Worm (Caenorhabditis elegans) whole organism, L3 larva: Measurements from ENCODE around the gene nhr-93.
A peak's percentile ranks its signal among the peaks of the same experiment; 100 is the strongest.

ENCODE experiments used
- ZK546.5 ChIP-seq: sonication (generic microtip); optimal IDR thresholded peaks from 2 replicates; lab custom pipeline; 2017; ENCODE audit warnings: missing biosample characterization, missing genetic modification characterization
- ama-1 ChIP-seq: fragments of 150-350 bp; optimal IDR thresholded peaks from 2 replicates; lab custom pipeline; 2018
- ceh-16 ChIP-seq: sonication (generic microtip); optimal IDR thresholded peaks from 2 replicates; lab custom pipeline; 2017; ENCODE audit warnings: missing biosample characterization, missing genetic modification characterization
- ceh-28 ChIP-seq: fragments of 150-350 bp; optimal IDR thresholded peaks from 2 replicates; lab custom pipeline; 2014; ENCODE audit warnings: missing biosample characterization, missing genetic modification reagents, missing genetic modification characterization
- ceh-82 ChIP-seq: fragments of 150-350 bp; optimal IDR thresholded peaks from 2 replicates; lab custom pipeline; 2014; ENCODE audit warnings: missing biosample characterization, missing genetic modification characterization
- ceh-9 ChIP-seq: sonication (generic microtip); optimal IDR thresholded peaks from 2 replicates; lab custom pipeline; 2018; ENCODE audit warnings: missing biosample characterization, missing genetic modification characterization
- egl-27 ChIP-seq: sonication (generic microtip); optimal IDR thresholded peaks from 4 replicates; lab custom pipeline; 2017; ENCODE audit warnings: missing biosample characterization, missing genetic modification reagents, missing genetic modification characterization
- elt-1 ChIP-seq: fragments of 150-350 bp; optimal IDR thresholded peaks from 2 replicates; lab custom pipeline; 2014; ENCODE audit warnings: missing biosample characterization, missing genetic modification characterization
- elt-2 ChIP-seq: sonication (generic microtip); optimal IDR thresholded peaks from 2 replicates; lab custom pipeline; 2016; ENCODE audit warnings: missing genetic modification reagents, mild to moderate bottlenecking, missing genetic modification characterization, missing compliant biosample characterization
- elt-3 ChIP-seq, 3 experiments: fragments of 150-350 bp in 1 of 3; sonication (generic microtip) in 2 of 3; optimal IDR thresholded peaks; 2 replicates in 2 of 3; 4 replicates in 1 of 3; lab custom pipeline; 2014 to 2017; ENCODE audit warnings: missing biosample characterization in 3 of 3, missing genetic modification characterization in 3 of 3
- eor-1 ChIP-seq, 2 experiments: fragments of 150-350 bp; optimal IDR thresholded peaks; 2 replicates each; lab custom pipeline; 2014 to 2018; ENCODE audit warnings: missing biosample characterization in 2 of 2, missing genetic modification characterization in 2 of 2
- fkh-10 ChIP-seq: sonication (generic microtip); optimal IDR thresholded peaks from 2 replicates; lab custom pipeline; 2017; ENCODE audit warnings: missing biosample characterization, missing genetic modification reagents, missing genetic modification characterization
- fos-1 ChIP-seq: fragments of 150-350 bp; optimal IDR thresholded peaks from 2 replicates; lab custom pipeline; 2014; ENCODE audit warnings: missing biosample characterization, missing genetic modification characterization
- hmg-11 ChIP-seq: sonication (generic microtip); optimal IDR thresholded peaks from 2 replicates; lab custom pipeline; 2016; ENCODE audit warnings: missing genetic modification characterization, missing compliant biosample characterization
- jun-1 ChIP-seq: fragments of 150-350 bp; optimal IDR thresholded peaks from 2 replicates; lab custom pipeline; 2014; ENCODE audit warnings: missing biosample characterization, missing genetic modification reagents, missing genetic modification characterization
- lin-15B ChIP-seq: fragments of 150-350 bp; optimal IDR thresholded peaks from 2 replicates; lab custom pipeline; 2014; ENCODE audit warnings: missing biosample characterization, missing genetic modification characterization
- lin-39 ChIP-seq: fragments of 150-350 bp; optimal IDR thresholded peaks from 2 replicates; lab custom pipeline; 2018; ENCODE audit warnings: missing biosample characterization, missing genetic modification reagents, missing genetic modification characterization
- lsy-12 ChIP-seq: sonication (generic microtip); optimal IDR thresholded peaks from 2 replicates; lab custom pipeline; 2016; ENCODE audit warnings: mild to moderate bottlenecking, missing genetic modification characterization, missing compliant biosample characterization
- mdl-1 ChIP-seq: fragments of 150-350 bp; optimal IDR thresholded peaks from 2 replicates; lab custom pipeline; 2014; ENCODE audit warnings: missing biosample characterization, missing genetic modification characterization
- mml-1 ChIP-seq: fragments of 150-350 bp; sonication (generic microtip); optimal IDR thresholded peaks from 3 replicates; lab custom pipeline; 2014; ENCODE audit warnings: missing biosample characterization, missing genetic modification characterization
- nfya-1 ChIP-seq: sonication (generic microtip); optimal IDR thresholded peaks from 2 replicates; lab custom pipeline; 2017; ENCODE audit warnings: missing genetic modification characterization, mild to moderate bottlenecking, missing compliant biosample characterization, antibody characterized with exemption, moderate library complexity; ENCODE audit not compliant: insufficient read depth
- nhr-12 ChIP-seq: fragments of 150-350 bp; optimal IDR thresholded peaks from 2 replicates; lab custom pipeline; 2014; ENCODE audit warnings: missing biosample characterization, missing genetic modification characterization
- nhr-23 ChIP-seq: fragments of 150-350 bp; optimal IDR thresholded peaks from 2 replicates; lab custom pipeline; 2014; ENCODE audit warnings: missing biosample characterization, missing genetic modification reagents, missing genetic modification characterization
- nhr-237 ChIP-seq: fragments of 150-350 bp; optimal IDR thresholded peaks from 2 replicates; lab custom pipeline; 2014; ENCODE audit warnings: missing biosample characterization, missing genetic modification characterization
- nhr-25 ChIP-seq: sonication (generic microtip); optimal IDR thresholded peaks from 2 replicates; lab custom pipeline; 2017; ENCODE audit warnings: missing biosample characterization, missing genetic modification characterization
- nhr-43 ChIP-seq: sonication (generic microtip); optimal IDR thresholded peaks from 2 replicates; lab custom pipeline; 2016; ENCODE audit warnings: mild to moderate bottlenecking, missing genetic modification characterization, missing compliant biosample characterization; ENCODE audit not compliant: poor library complexity, severe bottlenecking
- nhr-76 ChIP-seq: fragments of 150-350 bp; sonication (generic microtip); optimal IDR thresholded peaks from 5 replicates; lab custom pipeline; 2014; ENCODE audit warnings: missing biosample characterization, missing genetic modification characterization
- nhr-77 ChIP-seq: fragments of 150-350 bp; optimal IDR thresholded peaks from 2 replicates; lab custom pipeline; 2014; ENCODE audit warnings: missing biosample characterization, missing genetic modification characterization
- pha-4 ChIP-seq: fragments of 150-350 bp; optimal IDR thresholded peaks from 2 replicates; lab custom pipeline; 2014; ENCODE audit warnings: missing biosample characterization, missing genetic modification reagents, missing genetic modification characterization
- pqm-1 ChIP-seq: fragments of 150-350 bp; optimal IDR thresholded peaks from 2 replicates; lab custom pipeline; 2017; ENCODE audit warnings: missing biosample characterization, missing genetic modification characterization, inconsistent platforms
- sea-2 ChIP-seq: fragments of 150-350 bp; sonication (generic microtip); optimal IDR thresholded peaks from 4 replicates; lab custom pipeline; 2014; ENCODE audit warnings: missing biosample characterization, missing genetic modification reagents, missing genetic modification characterization
- skn-1 ChIP-seq: fragments of 150-350 bp; optimal IDR thresholded peaks from 2 replicates; lab custom pipeline; 2014; ENCODE audit warnings: missing biosample characterization, missing genetic modification characterization
- snpc-4 ChIP-seq: fragments of 150-350 bp; optimal IDR thresholded peaks from 2 replicates; lab custom pipeline; 2014; ENCODE audit warnings: missing biosample characterization, missing genetic modification characterization
- tbx-2 ChIP-seq: sonication (generic microtip); optimal IDR thresholded peaks from 2 replicates; lab custom pipeline; 2016; ENCODE audit warnings: mild to moderate bottlenecking, missing genetic modification characterization, missing compliant biosample characterization
- unc-62 ChIP-seq: fragments of 150-350 bp; sonication (generic microtip); optimal IDR thresholded peaks from 4 replicates; lab custom pipeline; 2014; ENCODE audit warnings: missing biosample characterization, missing genetic modification reagents, missing genetic modification characterization
- zag-1 ChIP-seq: fragments of 150-350 bp; optimal IDR thresholded peaks from 2 replicates; lab custom pipeline; 2014; ENCODE audit warnings: missing biosample characterization, missing genetic modification characterization
- ztf-4 ChIP-seq: fragments of 150-350 bp; optimal IDR thresholded peaks from 2 replicates; lab custom pipeline; 2014; ENCODE audit warnings: missing biosample characterization, missing genetic modification characterization

Gene nhr-93

DNA sequence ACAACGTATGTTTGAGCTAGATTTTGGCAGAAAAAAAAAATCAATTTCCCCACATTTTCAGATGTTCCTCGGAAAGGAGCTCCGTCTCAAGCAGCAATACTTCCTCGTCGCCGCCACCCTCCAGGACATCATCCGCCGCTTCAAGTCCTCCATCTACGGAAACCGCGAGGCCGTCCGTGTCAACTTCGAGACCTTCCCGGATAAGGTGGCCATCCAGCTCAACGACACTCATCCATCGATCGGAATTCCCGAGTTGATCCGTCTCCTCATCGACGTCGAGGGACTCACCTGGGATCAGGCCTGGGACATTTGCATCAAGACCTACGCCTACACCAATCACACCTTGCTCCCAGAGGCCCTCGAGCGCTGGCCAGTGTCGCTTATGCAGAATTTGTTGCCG is 44.5 kb upstream of the nhr-93 start:
- no peak for TF ChIP-seq elt-1 (tag; lab: Kevin White, UChicago)
- no peak for TF ChIP-seq skn-1 (tag; lab: Kevin White, UChicago)
- no peak for TF ChIP-seq ceh-82 (tag; lab: Kevin White, UChicago)
- TF ChIP-seq ceh-9 (tag; lab: Kevin White, UChicago), result no peak
- TF ChIP-seq tbx-2 (tag; lab: Kevin White, UChicago), result no peak
- TF ChIP-seq eor-1 (tag; optimal IDR thresholded peaks at IDR 0.05; lab: Kevin White, UChicago), result no peak
- TF ChIP-seq ceh-16 (tag; lab: Kevin White, UChicago), result no peak
- no peak for TF ChIP-seq nhr-237 (tag; lab: Kevin White, UChicago)
- no peak for TF ChIP-seq zag-1
- no peak for TF ChIP-seq fos-1

DNA sequence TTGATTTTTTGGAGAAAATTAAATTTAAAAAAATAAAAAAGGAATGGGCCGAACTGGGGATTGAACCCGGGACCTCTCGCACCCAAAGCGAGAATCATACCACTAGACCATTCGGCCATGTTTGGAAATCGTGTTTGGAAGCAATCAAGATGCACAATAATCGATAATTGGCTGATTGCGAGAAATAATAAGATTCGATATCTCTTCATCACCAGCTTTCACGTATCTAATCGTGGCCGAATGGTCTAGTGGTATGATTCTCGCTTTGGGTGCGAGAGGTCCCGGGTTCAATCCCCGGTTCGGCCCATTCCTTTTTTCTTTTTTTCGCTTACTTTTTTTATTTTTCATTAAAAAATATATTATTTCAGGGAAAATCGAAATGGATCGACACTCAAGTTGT is 43.9 kb upstream of the nhr-93 start:
- TF ChIP-seq nhr-43 (peak; percentile 60), elt-2 (peak; percentile 6), elt-1 (tag; lab: Kevin White, UChicago) (no peak), nfya-1 (tag; lab: Kevin White, UChicago) (peak; percentile 34)

DNA sequence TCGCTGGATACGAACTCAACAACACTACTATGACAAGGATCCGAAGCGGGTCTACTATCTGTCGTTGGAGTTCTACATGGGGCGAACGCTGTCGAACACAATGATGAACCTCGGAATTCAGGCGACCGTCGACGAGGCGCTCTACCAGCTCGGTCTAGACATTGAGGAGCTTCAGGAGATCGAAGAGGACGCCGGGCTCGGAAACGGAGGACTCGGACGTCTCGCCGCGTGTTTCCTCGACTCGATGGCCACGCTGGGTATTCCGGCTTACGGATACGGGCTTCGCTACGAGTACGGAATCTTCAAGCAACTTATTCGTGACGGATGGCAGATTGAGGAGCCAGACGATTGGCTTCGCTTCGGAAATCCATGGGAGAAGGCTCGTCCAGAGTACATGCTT is 43.4 kb upstream of the nhr-93 start:
- TF ChIP-seq nhr-23 (no peak), jun-1 (no peak), unc-62 (GFP tag; lab: Kevin White, UChicago) (no peak), fkh-10 (no peak), ZK546.5 (no peak), elt-3 (tag; optimal IDR thresholded peaks at IDR 0.05; lab: Kevin White, UChicago) (no peak), eor-1 (tag; optimal IDR thresholded peaks at IDR 0.05; lab: Kevin White, UChicago) (no peak), nhr-12 (tag; lab: Kevin White, UChicago) (no peak), mml-1 (tag; lab: Kevin White, UChicago) (no peak), elt-1 (tag; lab: Kevin White, UChicago) (no peak), sea-2 (no peak), tbx-2 (tag; lab: Kevin White, UChicago) (no peak), mdl-1 (no peak), lsy-12 (no peak), pha-4 (tag; lab: Kevin White, UChicago) (no peak)

DNA sequence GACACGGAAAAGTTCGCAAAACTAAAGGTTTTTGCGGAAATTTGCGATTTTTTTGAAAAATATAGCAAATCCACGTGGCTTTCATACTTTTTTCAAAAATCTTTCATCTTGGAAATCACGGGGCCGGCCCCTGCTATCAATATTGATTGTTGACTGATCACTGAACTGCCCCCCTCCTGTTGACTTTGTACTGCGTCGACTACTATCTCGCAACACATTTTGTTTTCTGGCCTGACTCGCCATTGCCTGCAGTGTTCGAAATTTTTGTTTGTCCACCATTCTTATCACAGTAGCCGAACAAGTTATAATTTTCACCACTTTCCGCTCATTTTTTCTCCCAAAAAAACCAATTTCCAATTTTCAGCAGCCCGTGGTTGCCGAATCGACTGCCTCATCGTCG is 42.8 kb upstream of the nhr-93 start:
- peak; percentile 66 for TF ChIP-seq pha-4 (tag; lab: Kevin White, UChicago)
- no peak for TF ChIP-seq snpc-4 (tag; lab: Kevin White, UChicago)
- TF ChIP-seq, all 47 proteins: peak for 1

DNA sequence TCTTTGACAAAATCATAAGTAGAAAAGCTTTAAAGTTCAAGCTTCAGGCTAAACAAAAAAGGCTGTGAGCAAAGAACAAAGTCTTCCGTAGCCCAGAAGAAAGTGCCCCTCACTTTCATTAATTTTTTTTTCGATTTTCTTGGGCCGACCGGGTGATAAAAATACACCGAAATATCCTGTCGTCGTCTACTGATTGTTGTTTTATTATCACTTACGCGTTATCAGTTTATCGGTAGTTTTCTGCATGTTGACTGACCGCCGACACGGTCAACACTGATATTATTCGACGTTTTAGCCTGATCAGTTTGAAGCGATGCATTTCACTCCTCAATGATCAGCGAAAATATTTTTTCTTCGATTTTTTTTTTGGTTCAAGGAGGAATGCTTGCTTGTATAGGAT is 42.2 kb upstream of the nhr-93 start:
- TF ChIP-seq elt-2, result peak; percentile 76
- TF ChIP-seq eor-1 (tag; optimal IDR thresholded peaks at IDR 0.05; lab: Kevin White, UChicago), result no peak
- peak; percentile 2 for TF ChIP-seq pha-4 (tag; lab: Kevin White, UChicago)
- TF ChIP-seq pqm-1 (tag; lab: Kevin White, UChicago), result peak; percentile 60
- TF ChIP-seq ztf-4 (tag; lab: Kevin White, UChicago), result no peak
- no peak for TF ChIP-seq nhr-76 (tag; lab: Kevin White, UChicago)
- TF ChIP-seq, all 47 proteins: peak for 3

DNA sequence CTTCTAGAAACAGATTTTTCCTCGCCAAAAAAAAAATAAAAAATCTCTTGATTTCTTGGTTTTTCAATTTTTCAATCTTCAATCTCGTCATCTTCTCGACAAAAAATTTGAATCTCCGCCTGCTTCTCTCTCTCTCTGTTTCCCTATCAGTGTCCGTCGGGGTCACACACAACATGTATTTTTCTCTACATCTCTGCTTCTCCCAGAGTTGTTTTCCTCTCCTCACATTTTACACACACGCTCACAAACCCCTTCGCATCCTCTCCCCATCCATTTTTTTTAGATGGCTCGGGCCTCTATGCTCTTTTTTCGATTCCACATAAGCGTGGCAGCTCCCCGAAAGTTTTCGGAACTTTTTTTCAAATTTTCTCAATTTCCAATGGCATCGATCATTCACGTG is 41.6 kb upstream of the nhr-93 start:
- TF ChIP-seq unc-62 (GFP tag; lab: Kevin White, UChicago), result no peak
- TF ChIP-seq fos-1, result no peak
- peak; percentile 36 for TF ChIP-seq lin-39
- TF ChIP-seq egl-27 (tag; lab: Kevin White, UChicago), result no peak
- TF ChIP-seq ama-1 (lab: Kevin White, UChicago), result peak; percentile 45
- no peak for TF ChIP-seq ceh-9 (tag; lab: Kevin White, UChicago)
- TF ChIP-seq nhr-237 (tag; lab: Kevin White, UChicago), result no peak
- peak; percentile 97 for TF ChIP-seq lin-15B (tag; lab: Kevin White, UChicago)
- TF ChIP-seq zag-1, result no peak
- TF ChIP-seq nhr-25 (tag; lab: Kevin White, UChicago), result no peak
- peak; percentile 13 for TF ChIP-seq snpc-4 (tag; lab: Kevin White, UChicago)
- peak; percentile 37 for TF ChIP-seq elt-2
- peak; percentile 26 for TF ChIP-seq nhr-43
- no peak for TF ChIP-seq sea-2
- TF ChIP-seq nhr-23, result peak; percentile 50
- no peak for TF ChIP-seq jun-1
- TF ChIP-seq tbx-2 (tag; lab: Kevin White, UChicago), result no peak
- no peak for TF ChIP-seq nhr-76 (tag; lab: Kevin White, UChicago)
- peak; percentile 25 for TF ChIP-seq mdl-1
- TF ChIP-seq elt-1 (tag; lab: Kevin White, UChicago), result no peak
- TF ChIP-seq ztf-4 (tag; lab: Kevin White, UChicago), result no peak
- TF ChIP-seq nfya-1 (tag; lab: Kevin White, UChicago), result peak; percentile 60
- TF ChIP-seq eor-1 (tag; optimal IDR thresholded peaks at IDR 0.05; lab: Kevin White, UChicago), result no peak
- no peak for TF ChIP-seq nhr-77
- peak; percentile 63 for TF ChIP-seq pha-4 (tag; lab: Kevin White, UChicago)
- TF ChIP-seq ceh-28 (tag; lab: Kevin White, UChicago), result no peak
- TF ChIP-seq hmg-11, result peak; percentile 74
